Fruit fly (Drosophila melanogaster): ENCODE measurements around the gene AdoR.
A peak's percentile ranks its signal among the peaks of the same experiment; 100 is the strongest.

The AdoR gene

dm6 chr3R:30095381-30095780, 54.0 kb downstream of the AdoR start:
- TF ChIP-seq usp (GFP tag; optimal IDR thresholded peaks at IDR 0.05) (no peak), btn (GFP tag; optimal IDR thresholded peaks at IDR 0.05) (no peak), MBD-R2 (GFP tag; IDR thresholded peaks at IDR 0.05) (no peak), Opbp (GFP tag; IDR thresholded peaks at IDR 0.05; ENCODE audit: partially characterized antibody) (no peak), CG17359 (tag; optimal IDR thresholded peaks at IDR 0.05) (no peak)

- TF ChIP-seq Opbp (GFP tag; IDR thresholded peaks at IDR 0.05; ENCODE audit: partially characterized antibody) = no peak
- TF ChIP-seq jing (GFP tag; optimal IDR thresholded peaks at IDR 0.05) = peak; percentile 68
- TF ChIP-seq pum (GFP tag; optimal IDR thresholded peaks at IDR 0.05) = peak; percentile 82
- peak; percentile 56 for TF ChIP-seq danr (GFP tag; IDR thresholded peaks at IDR 0.05)
- no peak for TF ChIP-seq Dp (GFP tag; optimal IDR thresholded peaks at IDR 0.05)
- peak; percentile 90 for TF ChIP-seq CG30403 (GFP tag; optimal IDR thresholded peaks at IDR 0.05)
- TF ChIP-seq Sry-β (GFP tag; optimal IDR thresholded peaks at IDR 0.05) = no peak
- TF ChIP-seq dmrt99B (tag; optimal IDR thresholded peaks at IDR 0.05) = peak; percentile 87
- TF ChIP-seq CG4360 (GFP tag; IDR thresholded peaks at IDR 0.05) = peak; percentile 36; the same call in 1 of the 2 replicates
- TF ChIP-seq CG2129 (GFP tag; IDR thresholded peaks at IDR 0.05; ENCODE audit: partially characterized antibody) = no peak
- no peak for TF ChIP-seq tll (GFP tag; optimal IDR thresholded peaks at IDR 0.05)
- peak; percentile 94 for TF ChIP-seq gro (GFP tag; optimal IDR thresholded peaks at IDR 0.05)
- TF ChIP-seq CG1602 (GFP tag; optimal IDR thresholded peaks at IDR 0.05) = peak; percentile 73
- peak; percentile 75 for TF ChIP-seq CG6254 (GFP tag; optimal IDR thresholded peaks at IDR 0.05)
- TF ChIP-seq CG2120 (GFP tag; optimal IDR thresholded peaks at IDR 0.05) = peak; percentile 95
- peak; percentile 69 for TF ChIP-seq zf30C (GFP tag; optimal IDR thresholded peaks at IDR 0.05)
- TF ChIP-seq CG2199 (GFP tag; IDR thresholded peaks at IDR 0.05) = peak; percentile 73; the same call in 1 of the 3 replicates
- TF ChIP-seq Ets97D (GFP tag; optimal IDR thresholded peaks at IDR 0.05) = peak; percentile 57
- peak; percentile 83 for TF ChIP-seq jumu (GFP tag; optimal IDR thresholded peaks at IDR 0.05)
- TF ChIP-seq disco-r (GFP tag; optimal IDR thresholded peaks at IDR 0.05) = peak; percentile 75
- TF ChIP-seq Bgb (GFP tag; IDR thresholded peaks at IDR 0.05; ENCODE audit: partially characterized antibody) = no peak
- no peak for TF ChIP-seq lov (optimal IDR thresholded peaks at IDR 0.05)
- peak; percentile 82 for TF ChIP-seq lov (GFP tag; IDR thresholded peaks at IDR 0.05)
- peak; percentile 84 for TF ChIP-seq tap (tag; optimal IDR thresholded peaks at IDR 0.05)
- TF ChIP-seq ci (GFP tag; IDR thresholded peaks at IDR 0.05) = peak; percentile 93
- peak; percentile 76 for TF ChIP-seq en (GFP tag; optimal IDR thresholded peaks at IDR 0.05)
- TF ChIP-seq CG17568 (GFP tag; optimal IDR thresholded peaks at IDR 0.05) = peak; percentile 77
- peak; percentile 91 for TF ChIP-seq cwo (GFP tag; optimal IDR thresholded peaks at IDR 0.05)
- peak; percentile 54 for TF ChIP-seq kah (GFP tag; optimal IDR thresholded peaks at IDR 0.05)
- peak; percentile 80 for TF ChIP-seq CG18619 (GFP tag; optimal IDR thresholded peaks at IDR 0.05)
- peak; percentile 56 for TF ChIP-seq CG4707 (GFP tag; optimal IDR thresholded peaks at IDR 0.05)
- TF ChIP-seq mld (GFP tag; IDR thresholded peaks at IDR 0.05; ENCODE audit: partially characterized antibody) = no peak
- TF ChIP-seq NfI (GFP tag; optimal IDR thresholded peaks at IDR 0.05) = peak; percentile 86
- peak; percentile 85 for TF ChIP-seq CG9215 (GFP tag; IDR thresholded peaks at IDR 0.05)
- TF ChIP-seq CG9437 (GFP tag; optimal IDR thresholded peaks at IDR 0.05) = peak; percentile 61
- TF ChIP-seq D19A (tag; optimal IDR thresholded peaks at IDR 0.05) = peak; percentile 72
- TF ChIP-seq zen (tag; optimal IDR thresholded peaks at IDR 0.05) = peak; percentile 67
- TF ChIP-seq Hmr (GFP tag; optimal IDR thresholded peaks at IDR 0.05) = peak; percentile 89
- peak; percentile 85 for TF ChIP-seq CG8924 (tag; optimal IDR thresholded peaks at IDR 0.05)
- TF ChIP-seq ara (GFP tag; IDR thresholded peaks at IDR 0.05) = peak; percentile 85
- TF ChIP-seq B-H1 (GFP tag; IDR thresholded peaks at IDR 0.05) = peak; percentile 67; the same call in 2 of the 3 replicates
- TF ChIP-seq CG13123 (GFP tag; optimal IDR thresholded peaks at IDR 0.05) = peak; percentile 65
- TF ChIP-seq crol (GFP tag; IDR thresholded peaks at IDR 0.05) = no peak; the same call in 1 of the 2 replicates
- peak; percentile 82 for TF ChIP-seq Mrtf (GFP tag; IDR thresholded peaks at IDR 0.05)
- TF ChIP-seq slou (GFP tag; optimal IDR thresholded peaks at IDR 0.05) = no peak
Observed at dm6 chr3R:30092700-30093044, 56.7 kb downstream of the AdoR start.

Data from whole organism, embryonic.